Fruit fly (Drosophila melanogaster) whole organism, embryonic: ENCODE measurements around the gene CG42445.

Source experiments
- Abd-B ChIP-seq: fragments of 200-800 bp; sonication (Bioruptor generic); optimal IDR thresholded peaks from 2 replicates; lab custom pipeline; 2018; ENCODE audit warnings: missing biosample characterization, mild to moderate bottlenecking, missing genetic modification characterization, moderate library complexity
- Adf1 ChIP-seq: fragments of 200-800 bp; sonication (Bioruptor generic); IDR thresholded peaks from 2 replicates; pipeline ENCODE4 v1.3.6; 2022; ENCODE audit warnings: missing biosample characterization, missing genetic modification characterization
- Asciz ChIP-seq: fragments of 200-800 bp; sonication (Bioruptor generic); optimal IDR thresholded peaks from 2 replicates; lab custom pipeline; 2017; ENCODE audit warnings: missing biosample characterization, mild to moderate bottlenecking, missing genetic modification characterization, missing genetic modification reagents
- Bgb ChIP-seq: fragments of 200-800 bp; sonication (Bioruptor generic); IDR thresholded peaks from 2 replicates; pipeline ENCODE4 v1.3.6; 2022; ENCODE audit warnings: missing biosample characterization, missing genetic modification characterization; ENCODE audit not compliant: partially characterized antibody
- Blimp-1 ChIP-seq: fragments of 200-800 bp; sonication (Bioruptor generic); optimal IDR thresholded peaks from 3 replicates; lab custom pipeline; 2018; ENCODE audit warnings: missing biosample characterization, missing genetic modification characterization, mild to moderate bottlenecking, moderate library complexity, missing genetic modification reagents
- CG10321 ChIP-seq: fragments of 200-800 bp; sonication (Bioruptor generic); IDR thresholded peaks from 2 replicates; pipeline ENCODE4 v1.3.6; 2022; ENCODE audit warnings: missing biosample characterization, missing genetic modification characterization
- CG11560 ChIP-seq: fragments of 200-800 bp; sonication (Bioruptor generic); IDR thresholded peaks from 3 replicates; pipeline ENCODE4 v1.3.6; 2022; ENCODE audit warnings: missing biosample characterization, missing genetic modification characterization
- CG11696 ChIP-seq: fragments of 200-800 bp; sonication (Bioruptor generic); IDR thresholded peaks from 2 replicates; pipeline ENCODE4 v1.3.6; 2022; ENCODE audit warnings: missing biosample characterization, missing genetic modification characterization
- CG14710 ChIP-seq: fragments of 200-800 bp; sonication (Bioruptor generic); optimal IDR thresholded peaks from 3 replicates; lab custom pipeline; 2019; ENCODE audit warnings: missing biosample characterization, mild to moderate bottlenecking, missing genetic modification characterization, moderate library complexity
- CG16813 ChIP-seq: fragments of 200-800 bp; sonication (Bioruptor generic); IDR thresholded peaks from 3 replicates; pipeline ENCODE4 v1.3.6; 2022; ENCODE audit warnings: missing biosample characterization, missing genetic modification characterization; ENCODE audit not compliant: partially characterized antibody
- CG17612 ChIP-seq: fragments of 200-800 bp; sonication (Bioruptor generic); IDR thresholded peaks from 2 replicates; pipeline ENCODE4 v1.3.6; 2022; ENCODE audit warnings: missing biosample characterization, missing genetic modification characterization
- CG18262 ChIP-seq: fragments of 200-800 bp; optimal IDR thresholded peaks from 3 replicates; lab custom pipeline; 2019; ENCODE audit warnings: missing biosample characterization, mild to moderate bottlenecking, missing genetic modification characterization, moderate library complexity
- CG2116 ChIP-seq: fragments of 200-800 bp; sonication (Bioruptor generic); optimal IDR thresholded peaks from 3 replicates; lab custom pipeline; 2018; ENCODE audit warnings: missing biosample characterization, mild to moderate bottlenecking, missing genetic modification characterization
- CG31365 ChIP-seq: fragments of 200-800 bp; sonication (Bioruptor generic); optimal IDR thresholded peaks from 2 replicates; lab custom pipeline; 2018; ENCODE audit warnings: missing biosample characterization, mild to moderate bottlenecking, missing genetic modification characterization
- CG32532 ChIP-seq: fragments of 200-800 bp; sonication (Bioruptor generic); IDR thresholded peaks from 2 replicates; pipeline ENCODE4 v1.3.6; 2022; ENCODE audit warnings: missing biosample characterization, missing genetic modification characterization
- CG43689 ChIP-seq: fragments of 200-800 bp; sonication (Bioruptor generic); IDR thresholded peaks from 2 replicates; pipeline ENCODE4 v1.3.6; 2022; ENCODE audit warnings: missing biosample characterization, missing genetic modification characterization
- CG5953 ChIP-seq: fragments of 200-800 bp; sonication (Bioruptor generic); IDR thresholded peaks from 2 replicates; pipeline ENCODE4 v1.3.6; 2022; ENCODE audit warnings: missing biosample characterization, missing genetic modification characterization
- CG6765 ChIP-seq: fragments of 200-800 bp; sonication (Bioruptor generic); optimal IDR thresholded peaks from 3 replicates; lab custom pipeline; 2017; ENCODE audit warnings: missing biosample characterization, mild to moderate bottlenecking, missing genetic modification characterization
- CG7372 ChIP-seq: fragments of 200-800 bp; sonication (Bioruptor generic); IDR thresholded peaks from 2 replicates; pipeline ENCODE4 v1.3.6; 2022; ENCODE audit warnings: missing biosample characterization, missing genetic modification characterization
- CG7928 ChIP-seq: fragments of 200-800 bp; sonication (Bioruptor generic); optimal IDR thresholded peaks from 2 replicates; lab custom pipeline; 2017; ENCODE audit warnings: missing biosample characterization, mild to moderate bottlenecking, missing genetic modification characterization
- CG8290 ChIP-seq, 3 experiments: fragments of 200-800 bp; sonication (Bioruptor generic); optimal IDR thresholded peaks; 2 replicates each; lab custom pipeline; 2016 to 2019; ENCODE audit warnings: missing biosample characterization in 3 of 3, missing genetic modification characterization in 3 of 3, mild to moderate bottlenecking in 2 of 3, moderate library complexity in 1 of 3
- Camta ChIP-seq: fragments of 200-800 bp; sonication (Bioruptor generic); optimal IDR thresholded peaks from 2 replicates; lab custom pipeline; 2016; ENCODE audit warnings: missing biosample characterization, missing genetic modification characterization
- Dad ChIP-seq: fragments of 200-800 bp; sonication (Bioruptor generic); optimal IDR thresholded peaks from 3 replicates; lab custom pipeline; 2016; ENCODE audit warnings: missing biosample characterization, missing genetic modification characterization
- Doc2 ChIP-seq: fragments of 200-800 bp; sonication (Bioruptor generic); IDR thresholded peaks from 2 replicates; pipeline ENCODE4 v1.3.6; 2022; ENCODE audit warnings: missing biosample characterization, missing genetic modification characterization
- Dp ChIP-seq: fragments of 200-800 bp; sonication (Bioruptor generic); optimal IDR thresholded peaks from 2 replicates; lab custom pipeline; 2018; ENCODE audit warnings: missing biosample characterization, mild to moderate bottlenecking, missing genetic modification characterization, moderate library complexity
- Ets97D ChIP-seq: fragments of 200-800 bp; sonication (Bioruptor generic); optimal IDR thresholded peaks from 3 replicates; lab custom pipeline; 2016; ENCODE audit warnings: missing biosample characterization, missing genetic modification characterization
- Hr78 ChIP-seq, 2 experiments: fragments of 200-800 bp in 1 of 2; fragments of >200 bp in 1 of 2; sonication (Bioruptor generic) in 1 of 2; optimal IDR thresholded peaks; 2 replicates each; lab custom pipeline; 2017 to 2019; ENCODE audit warnings: missing biosample characterization in 2 of 2, missing genetic modification characterization in 2 of 2, mild to moderate bottlenecking in 1 of 2, moderate library complexity in 1 of 2
- Hsf ChIP-seq: fragments of 200-800 bp; sonication (Bioruptor generic); optimal IDR thresholded peaks from 3 replicates; lab custom pipeline; 2016; ENCODE audit warnings: missing biosample characterization, missing genetic modification characterization
- Meics ChIP-seq: fragments of 200-800 bp; sonication (Bioruptor generic); optimal IDR thresholded peaks from 2 replicates; lab custom pipeline; 2017; ENCODE audit warnings: missing biosample characterization, mild to moderate bottlenecking, missing genetic modification characterization
- Mrtf ChIP-seq: fragments of 200-800 bp; sonication (Bioruptor generic); IDR thresholded peaks from 3 replicates; pipeline ENCODE4 v1.3.6; 2022; ENCODE audit warnings: missing biosample characterization, missing genetic modification characterization
- Rx ChIP-seq: fragments of 200-800 bp; sonication (Bioruptor generic); IDR thresholded peaks from 2 replicates; pipeline ENCODE4 v1.3.6; 2022; ENCODE audit warnings: missing biosample characterization, missing genetic modification characterization
- Vsx1 ChIP-seq: fragments of 200-800 bp; sonication (Bioruptor generic); optimal IDR thresholded peaks from 2 replicates; lab custom pipeline; 2017; ENCODE audit warnings: missing biosample characterization, mild to moderate bottlenecking, missing genetic modification characterization, missing genetic modification reagents
- eve ChIP-seq, 2 experiments: fragments of >200 bp; optimal IDR thresholded peaks; 2 replicates each; lab custom pipeline; 2017; ENCODE audit warnings: missing biosample characterization in 2 of 2, missing genetic modification characterization in 2 of 2
- hb ChIP-seq: fragments of 200-800 bp; sonication (Bioruptor generic); IDR thresholded peaks from 3 replicates; pipeline ENCODE4 v1.3.6; 2022; ENCODE audit warnings: missing biosample characterization, missing genetic modification characterization; ENCODE audit not compliant: partially characterized antibody
- hth ChIP-seq: fragments of >200 bp; optimal IDR thresholded peaks from 2 replicates; lab custom pipeline; 2017; ENCODE audit warnings: inconsistent platforms
- ind ChIP-seq: fragments of 200-800 bp; sonication (Bioruptor generic); optimal IDR thresholded peaks from 3 replicates; lab custom pipeline; 2016; ENCODE audit warnings: missing biosample characterization, missing genetic modification characterization
- jumu ChIP-seq: fragments of 200-800 bp; sonication (Bioruptor generic); optimal IDR thresholded peaks from 3 replicates; lab custom pipeline; 2016; ENCODE audit warnings: missing biosample characterization, missing genetic modification characterization
- lbe ChIP-seq: fragments of 200-800 bp; sonication (Bioruptor generic); optimal IDR thresholded peaks from 2 replicates; lab custom pipeline; 2016; ENCODE audit warnings: missing biosample characterization, mild to moderate bottlenecking, missing genetic modification characterization
- lola ChIP-seq, 3 experiments: fragments of >200 bp in 2 of 3; fragments of 200-800 bp in 1 of 3; sonication (Bioruptor generic) in 1 of 3; optimal IDR thresholded peaks; 2 replicates each; lab custom pipeline; 2017 to 2019; ENCODE audit warnings: missing biosample characterization in 3 of 3, missing genetic modification characterization in 3 of 3, mild to moderate bottlenecking in 1 of 3, moderate library complexity in 1 of 3
- otp ChIP-seq: fragments of 200-800 bp; sonication (Bioruptor generic); IDR thresholded peaks from 3 replicates; pipeline ENCODE4, ENCODE4 v1.3.6; 2022; ENCODE audit warnings: missing biosample characterization, missing genetic modification characterization
- peb ChIP-seq: fragments of 200-800 bp; sonication (Bioruptor generic); IDR thresholded peaks from 2 replicates; pipeline ENCODE4 v1.3.6; 2022; ENCODE audit warnings: missing biosample characterization, missing genetic modification characterization
- pros ChIP-seq: fragments of 200-800 bp; sonication (Bioruptor generic); optimal IDR thresholded peaks from 3 replicates; lab custom pipeline; 2019; ENCODE audit warnings: missing biosample characterization, mild to moderate bottlenecking, missing genetic modification characterization, moderate library complexity
- row ChIP-seq: fragments of 200-800 bp; sonication (Bioruptor generic); IDR thresholded peaks from 3 replicates; pipeline ENCODE4 v1.3.6; 2022; ENCODE audit warnings: missing biosample characterization, missing genetic modification characterization
- sens ChIP-seq: fragments of 200-800 bp; sonication (Bioruptor generic); peaks from one replicate; lab custom pipeline; 2016; ENCODE audit warnings: missing biosample characterization, missing genetic modification characterization
- sqz ChIP-seq: fragments of 200-800 bp; sonication (Bioruptor generic); optimal IDR thresholded peaks from 3 replicates; lab custom pipeline; 2018; ENCODE audit warnings: missing biosample characterization, mild to moderate bottlenecking, missing genetic modification characterization
- stwl ChIP-seq: fragments of 200-800 bp; sonication (Bioruptor generic); optimal IDR thresholded peaks from 3 replicates; lab custom pipeline; 2018; ENCODE audit warnings: missing biosample characterization, mild to moderate bottlenecking, missing genetic modification characterization, moderate library complexity

CG42445 gene

DNA sequence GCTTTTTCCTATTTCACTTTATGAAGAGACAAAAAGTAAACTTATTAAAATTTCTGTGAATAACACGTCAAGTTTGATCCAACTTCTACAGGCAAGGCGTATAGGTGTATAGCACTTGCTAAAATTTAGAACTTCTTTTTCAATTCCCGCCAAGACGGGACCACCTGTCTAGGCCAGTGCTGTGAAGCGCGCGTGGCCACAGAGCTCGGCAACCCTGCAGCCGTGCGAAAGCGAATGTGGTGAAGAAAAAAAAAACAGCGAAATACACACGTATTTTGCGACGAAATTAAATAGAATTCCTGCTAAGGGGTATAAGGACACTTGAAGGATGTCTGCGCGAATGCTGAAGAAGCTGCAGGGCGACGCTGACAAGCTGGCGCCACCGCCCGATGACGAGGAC, 48.5 kb downstream of the CG42445 start, which contains the start of gene Nulp1 (continued):
- TF ChIP-seq lola (GFP tag; optimal IDR thresholded peaks at IDR 0.05; lab: Kevin White, UChicago) (no peak), eve (GFP tag; optimal IDR thresholded peaks at IDR 0.05; lab: Kevin White, UChicago) (no peak), hb (GFP tag; lab: Robert Waterston, UW) (no peak), row (GFP tag; lab: Robert Waterston, UW) (peak; percentile 43; the same call in 1 of the 3 replicates), CG16813 (peak; percentile 12; the same call in 1 of the 3 replicates), Adf1 (GFP tag; lab: Robert Waterston, UW) (no peak), Dad (GFP tag; lab: Kevin White, UChicago) (no peak), Abd-B (GFP tag; lab: Kevin White, UChicago) (no peak), Meics (GFP tag; lab: Kevin White, UChicago) (peak; percentile 10), CG32532 (GFP tag; lab: Robert Waterston, UW) (no peak), Camta (GFP tag; lab: Kevin White, UChicago) (no peak)

DNA sequence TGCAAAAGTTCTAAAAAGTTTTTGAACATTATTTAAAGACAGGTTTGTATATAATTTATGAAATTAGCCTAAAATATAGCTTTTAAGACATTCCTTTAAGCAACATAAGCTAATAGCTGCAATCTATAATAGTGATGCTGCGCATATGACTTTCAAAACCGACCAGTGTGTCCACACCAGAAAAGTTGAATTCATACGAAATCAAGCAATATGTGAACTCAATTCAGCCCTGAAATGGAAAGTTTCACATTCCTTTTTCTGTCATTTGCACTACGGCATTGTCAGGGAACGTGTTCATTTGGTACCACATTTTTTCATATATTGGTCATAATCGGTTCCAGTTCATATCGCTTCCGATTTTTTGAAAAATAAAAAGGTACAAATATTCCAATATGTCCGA, 49.8 kb downstream of the CG42445 start, which contains the start of gene fan:
Gene fan (plus strand): TSS at position 247 of the 400 bp plus-strand sequence.
- TF ChIP-seq Blimp-1 (peak; percentile 57), CG5953 (GFP tag; lab: Robert Waterston, UW) (no peak), peb (GFP tag; lab: Robert Waterston, UW) (no peak), pros (GFP tag; lab: Kevin White, UChicago) (no peak), Bgb (GFP tag; lab: Robert Waterston, UW) (no peak), stwl (tag; lab: Kevin White, UChicago) (peak; percentile 89), Doc2 (GFP tag; lab: Robert Waterston, UW) (no peak), hth (lab: Kevin White, UChicago) (no peak), Rx (GFP tag; lab: Robert Waterston, UW) (no peak), sens (no peak), CG10321 (GFP tag; lab: Robert Waterston, UW) (no peak), Asciz (GFP tag; lab: Kevin White, UChicago) (no peak), CG7372 (GFP tag; lab: Robert Waterston, UW) (no peak), CG8290 (GFP tag; optimal IDR thresholded peaks at IDR 0.05; lab: Kevin White, UChicago) (peak; percentile 57), CG8290 (tag; optimal IDR thresholded peaks at IDR 0.05; lab: Kevin White, UChicago) (no peak), CG31365 (tag; lab: Kevin White, UChicago) (no peak), Vsx1 (GFP tag; lab: Kevin White, UChicago) (no peak), jumu (GFP tag; lab: Kevin White, UChicago) (no peak), ind (GFP tag; lab: Kevin White, UChicago) (no peak), sqz (GFP tag; lab: Kevin White, UChicago) (no peak), CG7928 (peak; percentile 46), Ets97D (GFP tag; lab: Kevin White, UChicago) (peak; percentile 28), CG14710 (peak; percentile 99), CG6765 (GFP tag; lab: Kevin White, UChicago) (no peak), CG18262 (tag; lab: Kevin White, UChicago) (no peak), Dp (GFP tag; lab: Kevin White, UChicago) (peak; percentile 11), Hr78 (GFP tag; optimal IDR thresholded peaks at IDR 0.05; lab: Kevin White, UChicago) (no peak), CG43689 (GFP tag; lab: Robert Waterston, UW) (no peak), Camta (GFP tag; lab: Kevin White, UChicago) (no peak), CG2116 (GFP tag; lab: Kevin White, UChicago) (peak; percentile 23), Hsf (no peak), CG11696 (GFP tag; lab: Robert Waterston, UW) (no peak), lbe (GFP tag; lab: Kevin White, UChicago) (no peak), CG11560 (tag; lab: Robert Waterston, UW) (no peak), otp (GFP tag; lab: Robert Waterston, UW) (no peak), Mrtf (GFP tag; lab: Robert Waterston, UW) (no peak), CG17612 (GFP tag; lab: Robert Waterston, UW) (no peak)
- TF ChIP-seq, all 482 proteins: peak for 8
